Fruit fly (Drosophila melanogaster): ENCODE data around the gene CG4461.

DNA sequence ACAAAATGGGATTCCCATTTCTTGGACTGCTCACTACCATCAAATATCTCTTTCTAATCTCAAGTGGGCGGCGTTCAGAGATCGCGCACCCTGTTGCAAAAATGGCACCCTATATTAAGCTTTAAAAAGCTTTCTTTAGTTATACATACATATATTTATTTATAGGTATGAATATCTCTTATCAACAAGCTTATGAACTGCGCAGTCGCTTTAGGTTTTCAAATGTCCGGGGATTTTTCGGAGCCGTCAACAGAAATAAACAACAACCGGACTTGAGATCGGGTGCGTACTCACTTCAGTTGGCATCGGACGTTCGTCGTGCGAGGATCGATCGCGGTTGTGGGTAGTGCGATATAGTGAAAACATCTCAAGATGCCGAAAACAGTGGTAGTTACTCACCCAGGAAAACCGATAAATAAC lies 25.9 kb upstream of the CG4461 start, which contains the start of gene PGRP-LF:
- TF ChIP-seq psq (optimal IDR thresholded peaks at IDR 0.05), result no peak
- TF ChIP-seq pan (optimal IDR thresholded peaks at IDR 0.05), result no peak
- no peak for TF ChIP-seq Dll (optimal IDR thresholded peaks at IDR 0.05)

Measured in whole organism.